Worm (Caenorhabditis elegans): Measurements from ENCODE around the gene Y54G2A.48.
A peak's percentile ranks its signal among the peaks of the same experiment; 100 is the strongest.

- TF ChIP-seq nhr-90 (tag; optimal IDR thresholded peaks at IDR 0.05) (no peak), repo-1 (tag; optimal IDR thresholded peaks at IDR 0.05) (no peak), Y79H2A.3 (GFP tag; conservative IDR thresholded peaks at IDR 0.05) (0 out of 2 replicates have a peak, but pooled peaks have one; percentile 11), aptf-2 (GFP tag; conservative IDR thresholded peaks at IDR 0.05) (no peak), ztf-26 (tag; optimal IDR thresholded peaks at IDR 0.05) (no peak)
Measured at ce11 chrIV:2782793-2783540, 49.5 kb downstream of the Y54G2A.48 start, which contains the start of gene Y54G2A.12.
